Fruit fly (Drosophila melanogaster) whole organism, wandering third instar larva: Measurements from ENCODE around the gene myd.

Experiments used
- Abd-B ChIP-seq: fragments of >200 bp; optimal IDR thresholded peaks from 2 replicates; lab custom pipeline; 2017; ENCODE audit warnings: missing biosample characterization, missing genetic modification characterization
- CG32264 ChIP-seq: fragments of 200-800 bp; sonication (Bioruptor generic); optimal IDR thresholded peaks from 2 replicates; lab custom pipeline; 2016; ENCODE audit warnings: missing biosample characterization, missing genetic modification characterization
- CG9705 ChIP-seq: fragments of 200-800 bp; sonication (Bioruptor generic); optimal IDR thresholded peaks from 2 replicates; lab custom pipeline; 2018; ENCODE audit warnings: missing biosample characterization, mild to moderate bottlenecking, missing genetic modification characterization
- Dif ChIP-seq: fragments of 200-275, 200-300 bp; sonication (Bioruptor generic); optimal IDR thresholded peaks from 2 replicates; lab custom pipeline; 2018; ENCODE audit warnings: missing biosample characterization, missing genetic modification characterization; ENCODE audit not compliant: partially characterized antibody
- GATAd ChIP-seq: sonication (Bioruptor generic); optimal IDR thresholded peaks from 2 replicates; lab custom pipeline; 2016; ENCODE audit warnings: missing biosample characterization, missing genetic modification characterization
- HLH106 ChIP-seq: fragments of 200-800 bp; optimal IDR thresholded peaks from 3 replicates; lab custom pipeline; 2019; ENCODE audit warnings: missing biosample characterization, mild to moderate bottlenecking, missing genetic modification characterization, moderate library complexity
- Hnf4 ChIP-seq: fragments of 200-800 bp; sonication (Bioruptor generic); optimal IDR thresholded peaks from 2 replicates; lab custom pipeline; 2016; ENCODE audit warnings: missing biosample characterization, mild to moderate bottlenecking, missing genetic modification characterization
- Hr78 ChIP-seq: fragments of >200 bp; optimal IDR thresholded peaks from 2 replicates; lab custom pipeline; 2017; ENCODE audit warnings: missing biosample characterization, missing genetic modification characterization
- Hr83 ChIP-seq: fragments of 200-300 bp; sonication (Bioruptor generic); optimal IDR thresholded peaks from 2 replicates; lab custom pipeline; 2016; ENCODE audit warnings: missing biosample characterization, mild to moderate bottlenecking, missing genetic modification characterization, moderate library complexity; ENCODE audit not compliant: poor library complexity, severe bottlenecking
- Jra ChIP-seq: sonication (Bioruptor generic); optimal IDR thresholded peaks from 2 replicates; lab custom pipeline; 2016; ENCODE audit warnings: missing biosample characterization, missing genetic modification characterization
- Mio ChIP-seq: sonication (Bioruptor generic); optimal IDR thresholded peaks from 2 replicates; lab custom pipeline; 2016; ENCODE audit warnings: missing biosample characterization, missing genetic modification characterization
- N ChIP-seq: fragments of >200 bp; optimal IDR thresholded peaks from 2 replicates; lab custom pipeline; 2018; ENCODE audit warnings: missing biosample characterization, missing external identifiers, missing genetic modification characterization
- OdsH ChIP-seq: fragments of 200-800 bp; sonication (Bioruptor generic); optimal IDR thresholded peaks from 2 replicates; lab custom pipeline; 2016; ENCODE audit warnings: missing biosample characterization, mild to moderate bottlenecking, missing genetic modification characterization
- Rel ChIP-seq, 2 experiments: fragments of 200-800 bp; sonication (Bioruptor generic) in 1 of 2; optimal IDR thresholded peaks; 2 replicates in 1 of 2; 3 replicates in 1 of 2; lab custom pipeline; 2016 to 2019; ENCODE audit warnings: mild to moderate bottlenecking in 2 of 2, missing biosample characterization in 2 of 2, missing genetic modification characterization in 2 of 2, moderate library complexity in 1 of 2
- Sp1 ChIP-seq: fragments of 200-800 bp; sonication (Bioruptor generic); optimal IDR thresholded peaks from 3 replicates; lab custom pipeline; 2019; ENCODE audit warnings: missing biosample characterization, mild to moderate bottlenecking, missing genetic modification characterization, moderate library complexity
- Vsx2 ChIP-seq: fragments of 200-300, 225-300 bp; sonication (Bioruptor generic); optimal IDR thresholded peaks from 2 replicates; lab custom pipeline; 2018; ENCODE audit warnings: missing biosample characterization, missing genetic modification characterization; ENCODE audit not compliant: partially characterized antibody
- br ChIP-seq: fragments of 200-800 bp; sonication (Bioruptor generic); optimal IDR thresholded peaks from 2 replicates; lab custom pipeline; 2016; ENCODE audit warnings: missing biosample characterization, missing genetic modification characterization
- brk ChIP-seq: fragments of 200-800 bp; sonication (Bioruptor generic); optimal IDR thresholded peaks from 2 replicates; lab custom pipeline; 2016; ENCODE audit warnings: missing biosample characterization, mild to moderate bottlenecking, missing genetic modification characterization
- dl ChIP-seq, 2 experiments: fragments of 175-275, 200-275 bp in 1 of 2; fragments of 200-275 bp in 1 of 2; sonication (Bioruptor generic); optimal IDR thresholded peaks; lab custom pipeline; 2018; ENCODE audit warnings: mild to moderate bottlenecking in 2 of 2, missing biosample characterization in 2 of 2, missing genetic modification characterization in 2 of 2, moderate library complexity in 2 of 2; ENCODE audit not compliant: partially characterized antibody in 2 of 2, insufficient read depth in 1 of 2
- dmrt93B ChIP-seq: fragments of 200-800 bp; sonication (Bioruptor generic); optimal IDR thresholded peaks from 2 replicates; lab custom pipeline; 2018; ENCODE audit warnings: missing biosample characterization, mild to moderate bottlenecking, missing genetic modification characterization
- ey ChIP-seq: fragments of 200-800 bp; sonication (Bioruptor generic); optimal IDR thresholded peaks from 2 replicates; lab custom pipeline; 2016; ENCODE audit warnings: missing biosample characterization, missing genetic modification characterization
- foxo ChIP-seq, 2 experiments: fragments of 200-800 bp; sonication (Bioruptor generic); optimal IDR thresholded peaks; 2 replicates in 1 of 2; 3 replicates in 1 of 2; lab custom pipeline; 2016 to 2017; ENCODE audit warnings: missing biosample characterization in 2 of 2, missing genetic modification characterization in 2 of 2
- fru ChIP-seq: fragments of 200-800 bp; sonication (Bioruptor generic); optimal IDR thresholded peaks from 3 replicates; lab custom pipeline; 2016; ENCODE audit warnings: missing biosample characterization, mild to moderate bottlenecking, missing genetic modification characterization
- h ChIP-seq: fragments of 200-800 bp; sonication (Bioruptor generic); optimal IDR thresholded peaks from 3 replicates; lab custom pipeline; 2016; ENCODE audit warnings: missing biosample characterization, mild to moderate bottlenecking, missing genetic modification characterization
- jim ChIP-seq: fragments of 175-275, 200-325 bp; sonication (Bioruptor generic); optimal IDR thresholded peaks from 2 replicates; lab custom pipeline; 2016; ENCODE audit warnings: missing biosample characterization, mild to moderate bottlenecking, missing genetic modification characterization
- lola ChIP-seq: fragments of >200 bp; optimal IDR thresholded peaks from 2 replicates; lab custom pipeline; 2017; ENCODE audit warnings: missing biosample characterization, missing genetic modification characterization
- pan ChIP-seq: fragments of >200 bp; optimal IDR thresholded peaks from 2 replicates; lab custom pipeline; 2017
- psq ChIP-seq: fragments of 200-800 bp; sonication (Bioruptor generic); optimal IDR thresholded peaks from 3 replicates; lab custom pipeline; 2017; ENCODE audit warnings: missing biosample characterization, mild to moderate bottlenecking, missing genetic modification characterization, moderate library complexity
- rgr ChIP-seq: fragments of 200-800 bp; sonication (Bioruptor generic); optimal IDR thresholded peaks from 3 replicates; lab custom pipeline; 2016; ENCODE audit warnings: missing biosample characterization, mild to moderate bottlenecking, missing genetic modification characterization
- sage ChIP-seq: fragments of 200-800 bp; sonication (Bioruptor generic); optimal IDR thresholded peaks from 2 replicates; lab custom pipeline; 2016; ENCODE audit warnings: missing biosample characterization, mild to moderate bottlenecking, missing genetic modification characterization
- sv ChIP-seq: fragments of 200-800 bp; sonication (Bioruptor generic); optimal IDR thresholded peaks from 3 replicates; lab custom pipeline; 2016; ENCODE audit warnings: missing biosample characterization, missing genetic modification characterization
- usp ChIP-seq: fragments of >200 bp; optimal IDR thresholded peaks from 2 replicates; lab custom pipeline; 2017; ENCODE audit warnings: missing biosample characterization, missing genetic modification characterization
- woc ChIP-seq: sonication (Bioruptor generic); optimal IDR thresholded peaks from 2 replicates; lab custom pipeline; 2016; ENCODE audit warnings: missing biosample characterization, mild to moderate bottlenecking, missing genetic modification characterization

Gene myd

DNA sequence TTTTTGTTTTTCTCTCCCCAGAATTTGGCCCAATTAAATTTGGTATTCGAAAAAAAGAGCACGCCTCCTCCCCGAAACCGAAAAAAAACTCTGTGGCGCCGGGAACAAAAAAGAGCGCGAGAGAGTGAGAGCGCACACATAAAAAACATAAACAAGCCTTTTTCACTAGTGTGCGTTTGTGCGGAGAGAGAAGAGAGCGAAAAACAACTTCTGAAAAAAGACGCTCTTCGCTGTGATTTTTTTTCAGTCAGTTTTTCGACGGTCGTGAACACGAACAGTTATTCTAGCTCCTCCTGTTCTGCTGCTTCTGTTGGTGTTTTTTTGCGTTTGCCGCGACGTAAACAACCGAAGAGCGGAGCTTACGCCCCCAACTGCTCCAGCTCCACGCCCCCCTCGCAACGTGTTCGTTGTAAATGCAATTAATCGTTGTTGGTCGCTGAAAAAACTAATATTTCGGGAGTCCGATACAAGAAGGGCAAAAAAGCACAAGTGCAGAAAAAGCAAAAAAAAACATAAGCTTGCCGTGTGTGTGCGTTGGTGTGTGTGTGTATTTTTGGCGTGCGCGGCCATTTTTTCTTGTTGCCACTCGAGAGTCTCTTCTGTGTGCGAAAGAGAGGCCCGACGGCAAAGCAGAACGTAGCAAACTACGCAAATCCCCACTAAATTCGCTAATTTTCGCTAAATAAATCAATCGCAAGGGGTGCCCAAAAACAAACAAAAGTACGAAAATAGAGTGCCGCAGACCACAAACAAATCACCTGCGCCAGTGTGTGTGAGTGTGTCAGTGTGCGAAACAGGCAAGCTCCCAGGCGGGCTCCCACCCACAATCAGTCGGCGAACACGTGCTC lies 16.3 kb upstream of the myd start, which contains the start of gene sqz:
Gene sqz (plus strand): TSS at position 240 of the 848 bp plus-strand sequence.
- TF ChIP-seq GATAd (GFP tag; lab: Kevin White, UChicago), result no peak
- peak; percentile 56 for TF ChIP-seq OdsH (GFP tag; lab: Kevin White, UChicago)
- peak; percentile 84 for TF ChIP-seq Rel (GFP tag; optimal IDR thresholded peaks at IDR 0.05; lab: Kevin White, UChicago)
- TF ChIP-seq Rel (tag; optimal IDR thresholded peaks at IDR 0.05; lab: Kevin White, UChicago), result peak; percentile 49
- TF ChIP-seq foxo (GFP tag; optimal IDR thresholded peaks at IDR 0.05; lab: Kevin White, UChicago), result peak in 1 of 2 experiments; percentile 6
- no peak for TF ChIP-seq pan (lab: Kevin White, UChicago)
- TF ChIP-seq N, result peak; percentile 28
- TF ChIP-seq ey (GFP tag; lab: Kevin White, UChicago), result no peak
- peak; percentile 37 for TF ChIP-seq h (GFP tag; lab: Kevin White, UChicago)
- TF ChIP-seq Mio, result no peak
- TF ChIP-seq rgr (GFP tag; lab: Kevin White, UChicago), result no peak
- peak; percentile 79 for TF ChIP-seq Vsx2 (GFP tag; lab: Kevin White, UChicago)
- no peak for TF ChIP-seq CG32264 (GFP tag; lab: Kevin White, UChicago)
- no peak for TF ChIP-seq sv (GFP tag; lab: Kevin White, UChicago)
- TF ChIP-seq Dif (GFP tag; lab: Kevin White, UChicago), result peak; percentile 94
- peak; percentile 46 for TF ChIP-seq br (GFP tag; lab: Kevin White, UChicago)
- no peak for TF ChIP-seq usp (GFP tag; lab: Kevin White, UChicago)
- TF ChIP-seq Sp1 (GFP tag; lab: Kevin White, UChicago), result peak; percentile 83
- TF ChIP-seq Jra (GFP tag; lab: Kevin White, UChicago), result no peak
- no peak for TF ChIP-seq CG9705 (GFP tag; lab: Kevin White, UChicago)
- TF ChIP-seq jim (GFP tag; lab: Kevin White, UChicago), result no peak
- TF ChIP-seq lola, result peak; percentile 72
- peak; percentile 50 for TF ChIP-seq Hr83 (GFP tag; lab: Kevin White, UChicago)
- TF ChIP-seq sage (GFP tag; lab: Kevin White, UChicago), result peak; percentile 74
- peak; percentile 46 for TF ChIP-seq fru (GFP tag; lab: Kevin White, UChicago)
- no peak for TF ChIP-seq Abd-B (GFP tag; lab: Kevin White, UChicago)
- no peak for TF ChIP-seq Hr78
- TF ChIP-seq psq (GFP tag; lab: Kevin White, UChicago), result peak; percentile 77
- TF ChIP-seq brk (GFP tag; lab: Kevin White, UChicago), result peak; percentile 42
- peak; percentile 69 to 91 for TF ChIP-seq dl (GFP tag; optimal IDR thresholded peaks at IDR 0.05; lab: Kevin White, UChicago; ENCODE audit: insufficient read depth in 1 of 2, partially characterized antibody in 2 of 2)
- peak; percentile 21 for TF ChIP-seq HLH106 (tag; lab: Kevin White, UChicago)
- no peak for TF ChIP-seq woc (GFP tag; lab: Kevin White, UChicago)
- peak; percentile 34 for TF ChIP-seq Hnf4 (GFP tag; lab: Kevin White, UChicago)

DNA sequence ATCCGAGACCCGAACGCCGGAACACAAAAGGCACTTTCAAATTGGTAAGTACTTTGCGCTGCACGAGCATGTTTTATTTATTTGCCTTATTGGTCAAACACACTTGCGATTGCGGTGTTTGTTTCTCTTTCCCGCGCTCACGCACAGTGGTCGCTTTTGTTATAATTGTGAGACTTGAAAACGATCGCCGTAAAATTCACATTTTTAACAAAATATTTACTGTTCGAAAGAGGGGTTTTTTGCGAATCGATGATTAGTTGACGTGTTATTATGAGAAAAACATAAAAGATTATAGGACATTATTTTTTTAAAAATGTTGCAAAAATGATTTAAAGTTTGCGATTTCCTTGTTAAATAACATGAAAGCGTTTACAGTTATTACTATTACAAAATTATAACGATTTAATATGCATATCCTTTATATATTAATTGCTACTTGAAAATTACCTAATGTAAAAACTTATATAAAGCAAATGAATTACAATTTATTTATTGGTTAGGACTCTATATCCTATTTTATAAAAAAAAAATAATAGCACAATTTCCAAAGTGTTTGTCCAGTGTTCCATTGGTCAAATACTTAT lies 15.5 kb upstream of the myd start:
- peak; percentile 55 for TF ChIP-seq CG32264 (GFP tag; lab: Kevin White, UChicago)
- TF ChIP-seq HLH106 (tag; lab: Kevin White, UChicago), result peak; percentile 30
- peak; percentile 26 for TF ChIP-seq sage (GFP tag; lab: Kevin White, UChicago)
- peak; percentile 35 for TF ChIP-seq rgr (GFP tag; lab: Kevin White, UChicago)
- TF ChIP-seq Rel (GFP tag; optimal IDR thresholded peaks at IDR 0.05; lab: Kevin White, UChicago), result no peak
- TF ChIP-seq Rel (tag; optimal IDR thresholded peaks at IDR 0.05; lab: Kevin White, UChicago), result no peak
- peak; percentile 5 for TF ChIP-seq fru (GFP tag; lab: Kevin White, UChicago)
- peak; percentile 10 for TF ChIP-seq OdsH (GFP tag; lab: Kevin White, UChicago)
- peak; percentile 5 for TF ChIP-seq dmrt93B
- TF ChIP-seq foxo (GFP tag; optimal IDR thresholded peaks at IDR 0.05; lab: Kevin White, UChicago), result peak in 1 of 2 experiments; percentile 33
- no peak for TF ChIP-seq psq (GFP tag; lab: Kevin White, UChicago)
- TF ChIP-seq woc (GFP tag; lab: Kevin White, UChicago), result peak; percentile 33
- TF ChIP-seq Mio, result no peak
- peak; percentile 23 for TF ChIP-seq h (GFP tag; lab: Kevin White, UChicago)
